Fruit fly (Drosophila melanogaster) whole organism, wandering third instar larva: ENCODE data around the gene CG9300.

Source experiments
- CG32264 ChIP-seq: fragments of 200-800 bp; sonication (Bioruptor generic); optimal IDR thresholded peaks from 2 replicates; lab custom pipeline; 2016; ENCODE audit warnings: missing biosample characterization, missing genetic modification characterization
- Hnf4 ChIP-seq: fragments of 200-800 bp; sonication (Bioruptor generic); optimal IDR thresholded peaks from 2 replicates; lab custom pipeline; 2016; ENCODE audit warnings: missing biosample characterization, mild to moderate bottlenecking, missing genetic modification characterization
- Hr83 ChIP-seq: fragments of 200-300 bp; sonication (Bioruptor generic); optimal IDR thresholded peaks from 2 replicates; lab custom pipeline; 2016; ENCODE audit warnings: missing biosample characterization, mild to moderate bottlenecking, missing genetic modification characterization, moderate library complexity; ENCODE audit not compliant: poor library complexity, severe bottlenecking
- N ChIP-seq: fragments of >200 bp; optimal IDR thresholded peaks from 2 replicates; lab custom pipeline; 2018; ENCODE audit warnings: missing biosample characterization, missing external identifiers, missing genetic modification characterization
- OdsH ChIP-seq: fragments of 200-800 bp; sonication (Bioruptor generic); optimal IDR thresholded peaks from 2 replicates; lab custom pipeline; 2016; ENCODE audit warnings: missing biosample characterization, mild to moderate bottlenecking, missing genetic modification characterization
- br ChIP-seq: fragments of 200-800 bp; sonication (Bioruptor generic); optimal IDR thresholded peaks from 2 replicates; lab custom pipeline; 2016; ENCODE audit warnings: missing biosample characterization, missing genetic modification characterization
- h ChIP-seq: fragments of 200-800 bp; sonication (Bioruptor generic); optimal IDR thresholded peaks from 3 replicates; lab custom pipeline; 2016; ENCODE audit warnings: missing biosample characterization, mild to moderate bottlenecking, missing genetic modification characterization
- pan ChIP-seq: fragments of >200 bp; optimal IDR thresholded peaks from 2 replicates; lab custom pipeline; 2017
- psq ChIP-seq: fragments of 200-800 bp; sonication (Bioruptor generic); optimal IDR thresholded peaks from 3 replicates; lab custom pipeline; 2017; ENCODE audit warnings: missing biosample characterization, mild to moderate bottlenecking, missing genetic modification characterization, moderate library complexity

- TF ChIP-seq Hr83 (GFP tag; lab: Kevin White, UChicago) (no peak), br (GFP tag; lab: Kevin White, UChicago) (no peak), CG32264 (no peak), OdsH (GFP tag; lab: Kevin White, UChicago) (no peak), N (no peak), psq (GFP tag; lab: Kevin White, UChicago) (no peak), h (GFP tag; lab: Kevin White, UChicago) (no peak), pan (lab: Kevin White, UChicago) (no peak), Hnf4 (no peak)
These were observed 7.4 kb upstream of the CG9300 start, which contains the start of the genes CG46435 and Rcd7 for dm6 chr3L:19544810-19545209.
